Fruit fly (Drosophila melanogaster) whole organism, embryonic: ENCODE results near the gene dsf.

Experiments used
- Asciz ChIP-seq: fragments of 200-800 bp; sonication (Bioruptor generic); optimal IDR thresholded peaks from 2 replicates; lab custom pipeline; 2017; ENCODE audit warnings: missing biosample characterization, mild to moderate bottlenecking, missing genetic modification characterization, missing genetic modification reagents
- BtbVII ChIP-seq: fragments of 200-800 bp; sonication (Bioruptor generic); optimal IDR thresholded peaks from 3 replicates; lab custom pipeline; 2017; ENCODE audit warnings: missing biosample characterization, mild to moderate bottlenecking, missing genetic modification characterization
- CG10274 ChIP-seq: fragments of 200-800 bp; sonication (Bioruptor generic); optimal IDR thresholded peaks from 3 replicates; lab custom pipeline; 2017; ENCODE audit warnings: missing biosample characterization, mild to moderate bottlenecking, missing genetic modification characterization
- CG11560 ChIP-seq: fragments of 200-800 bp; sonication (Bioruptor generic); IDR thresholded peaks from 3 replicates; pipeline ENCODE4 v1.3.6; 2022; ENCODE audit warnings: missing biosample characterization, missing genetic modification characterization
- CG12236 ChIP-seq: fragments of 200-800 bp; sonication (Bioruptor generic); optimal IDR thresholded peaks from 2 replicates; lab custom pipeline; 2016; ENCODE audit warnings: missing biosample characterization, missing genetic modification characterization
- CG12391 ChIP-seq: fragments of 200-800 bp; sonication (Bioruptor generic); optimal IDR thresholded peaks from 3 replicates; lab custom pipeline; 2018; ENCODE audit warnings: missing biosample characterization, mild to moderate bottlenecking, missing genetic modification characterization, moderate library complexity
- CG13894 ChIP-seq: fragments of 200-800 bp; sonication (Bioruptor generic); optimal IDR thresholded peaks from 3 replicates; lab custom pipeline; 2018; ENCODE audit warnings: missing biosample characterization, mild to moderate bottlenecking, missing genetic modification characterization, moderate library complexity
- CG15601 ChIP-seq: fragments of 200-800 bp; sonication (Bioruptor generic); optimal IDR thresholded peaks from 3 replicates; lab custom pipeline; 2019; ENCODE audit warnings: missing biosample characterization, mild to moderate bottlenecking, missing genetic modification characterization, moderate library complexity
- CG16779 ChIP-seq: fragments of 200-800 bp; sonication (Bioruptor generic); IDR thresholded peaks from 2 replicates; pipeline ENCODE4 v1.3.6; 2022; ENCODE audit warnings: missing biosample characterization, missing genetic modification characterization
- CG18476 ChIP-seq: fragments of 200-800 bp; sonication (Bioruptor generic); optimal IDR thresholded peaks from 2 replicates; lab custom pipeline; 2016; ENCODE audit warnings: missing biosample characterization, mild to moderate bottlenecking, missing genetic modification characterization
- CG2116 ChIP-seq: fragments of 200-800 bp; sonication (Bioruptor generic); optimal IDR thresholded peaks from 3 replicates; lab custom pipeline; 2018; ENCODE audit warnings: missing biosample characterization, mild to moderate bottlenecking, missing genetic modification characterization
- CG30431 ChIP-seq: fragments of 200-800 bp; sonication (Bioruptor generic); optimal IDR thresholded peaks from 2 replicates; lab custom pipeline; 2017; ENCODE audit warnings: missing biosample characterization, missing genetic modification characterization
- CG32532 ChIP-seq: fragments of 200-800 bp; sonication (Bioruptor generic); IDR thresholded peaks from 2 replicates; pipeline ENCODE4 v1.3.6; 2022; ENCODE audit warnings: missing biosample characterization, missing genetic modification characterization
- CG3281 ChIP-seq: fragments of 200-800 bp; sonication (Bioruptor generic); optimal IDR thresholded peaks from 3 replicates; lab custom pipeline; 2017; ENCODE audit warnings: missing biosample characterization, mild to moderate bottlenecking, missing genetic modification characterization
- CG8944 ChIP-seq: fragments of 200-800 bp; sonication (Bioruptor generic); optimal IDR thresholded peaks from 3 replicates; lab custom pipeline; 2016; ENCODE audit warnings: missing biosample characterization, missing genetic modification characterization
- CG9797 ChIP-seq: fragments of 200-800 bp; sonication (Bioruptor generic); optimal IDR thresholded peaks from 3 replicates; lab custom pipeline; 2018; ENCODE audit warnings: missing biosample characterization, mild to moderate bottlenecking, missing genetic modification characterization
- CG9817 ChIP-seq: fragments of 200-800 bp; sonication (Bioruptor generic); optimal IDR thresholded peaks from 2 replicates; lab custom pipeline; 2018; ENCODE audit warnings: missing biosample characterization, mild to moderate bottlenecking, missing genetic modification characterization, moderate library complexity
- CG9876 ChIP-seq: fragments of 200-800 bp; sonication (Bioruptor generic); optimal IDR thresholded peaks from 2 replicates; lab custom pipeline; 2016; ENCODE audit warnings: missing biosample characterization, missing genetic modification characterization
- Chrac-16 ChIP-seq: fragments of 200-800 bp; sonication (Bioruptor generic); optimal IDR thresholded peaks from 3 replicates; lab custom pipeline; 2016; ENCODE audit warnings: missing biosample characterization, missing genetic modification characterization
- D ChIP-seq, 2 experiments: fragments of 200-800 bp in 1 of 2; fragments of >200 bp in 1 of 2; sonication (Bioruptor generic) in 1 of 2; optimal IDR thresholded peaks; 2 replicates in 1 of 2; 3 replicates in 1 of 2; lab custom pipeline; 2017; ENCODE audit warnings: mild to moderate bottlenecking in 1 of 2, missing biosample characterization in 1 of 2, missing genetic modification characterization in 1 of 2, missing genetic modification reagents in 1 of 2
- Ets65A ChIP-seq: fragments of 200-800 bp; sonication (Bioruptor generic); peaks from one replicate; lab custom pipeline; 2016; ENCODE audit warnings: missing biosample characterization, missing genetic modification characterization
- HLHmδ ChIP-seq: fragments of 200-800 bp; sonication (Bioruptor generic); optimal IDR thresholded peaks from 2 replicates; lab custom pipeline; 2018; ENCODE audit warnings: missing biosample characterization, mild to moderate bottlenecking, missing genetic modification characterization, moderate library complexity
- Hey ChIP-seq: fragments of 200-800 bp; sonication (Bioruptor generic); optimal IDR thresholded peaks from 3 replicates; lab custom pipeline; 2018; ENCODE audit warnings: missing biosample characterization, mild to moderate bottlenecking, missing genetic modification characterization
- Max ChIP-seq: fragments of 200-800 bp; sonication (Bioruptor generic); optimal IDR thresholded peaks from 2 replicates; lab custom pipeline; 2016; ENCODE audit warnings: missing biosample characterization, mild to moderate bottlenecking, missing genetic modification characterization
- Pdp1 ChIP-seq, 2 experiments: fragments of 200-800 bp; sonication (Bioruptor generic); optimal IDR thresholded peaks; 3 replicates each; lab custom pipeline; 2016; ENCODE audit warnings: missing biosample characterization in 2 of 2, missing genetic modification characterization in 2 of 2, mild to moderate bottlenecking in 1 of 2, moderate library complexity in 1 of 2
- Sox100B ChIP-seq: fragments of 200-800 bp; sonication (Bioruptor generic); optimal IDR thresholded peaks from 3 replicates; lab custom pipeline; 2018; ENCODE audit warnings: missing biosample characterization, mild to moderate bottlenecking, missing genetic modification characterization
- abd-A ChIP-seq: fragments of 200-800 bp; sonication (Bioruptor generic); optimal IDR thresholded peaks from 3 replicates; lab custom pipeline; 2019; ENCODE audit warnings: missing biosample characterization, mild to moderate bottlenecking, missing genetic modification characterization, moderate library complexity
- al ChIP-seq: fragments of 200-800 bp; sonication (Bioruptor generic); IDR thresholded peaks from 2 replicates; pipeline ENCODE4 v1.3.6; 2022; ENCODE audit warnings: missing biosample characterization, missing genetic modification characterization
- bab2 ChIP-seq: fragments of 200-800 bp; sonication (Bioruptor generic); optimal IDR thresholded peaks from 2 replicates; lab custom pipeline; 2016; ENCODE audit warnings: missing biosample characterization, missing genetic modification characterization
- br ChIP-seq: fragments of >200 bp; optimal IDR thresholded peaks from 2 replicates; lab custom pipeline; 2017
- chif ChIP-seq, 2 experiments: fragments of 200-800 bp; sonication (Bioruptor generic); optimal IDR thresholded peaks; 3 replicates each; lab custom pipeline; 2016; ENCODE audit warnings: missing biosample characterization in 2 of 2, missing genetic modification characterization in 2 of 2
- corto ChIP-seq: fragments of 200-800 bp; sonication (Bioruptor generic); optimal IDR thresholded peaks from 2 replicates; lab custom pipeline; 2016; ENCODE audit warnings: missing biosample characterization, mild to moderate bottlenecking, missing genetic modification characterization, moderate library complexity
- eve ChIP-seq, 2 experiments: fragments of >200 bp; optimal IDR thresholded peaks; 2 replicates each; lab custom pipeline; 2017; ENCODE audit warnings: missing biosample characterization in 2 of 2, missing genetic modification characterization in 2 of 2
- exex ChIP-seq: fragments of 200-800 bp; sonication (Bioruptor generic); optimal IDR thresholded peaks from 4 replicates; lab custom pipeline; 2018; ENCODE audit warnings: missing biosample characterization, mild to moderate bottlenecking, missing genetic modification characterization, moderate library complexity
- fd96Cb ChIP-seq: fragments of 200-800 bp; sonication (Bioruptor generic); optimal IDR thresholded peaks from 2 replicates; lab custom pipeline; 2018; ENCODE audit warnings: missing biosample characterization, mild to moderate bottlenecking, missing genetic modification characterization, moderate library complexity
- gcm2 ChIP-seq: fragments of 200-800 bp; sonication (Bioruptor generic); optimal IDR thresholded peaks from 2 replicates; lab custom pipeline; 2016; ENCODE audit warnings: missing biosample characterization, missing genetic modification characterization
- gro ChIP-seq: fragments of 200-800 bp; sonication (Bioruptor generic); optimal IDR thresholded peaks from 2 replicates; lab custom pipeline; 2016; ENCODE audit warnings: missing biosample characterization, missing genetic modification characterization
- her ChIP-seq: fragments of 200-800 bp; sonication (Bioruptor generic); optimal IDR thresholded peaks from 2 replicates; lab custom pipeline; 2016; ENCODE audit warnings: missing biosample characterization, missing genetic modification characterization
- kah ChIP-seq: fragments of 200-800 bp; sonication (Bioruptor generic); optimal IDR thresholded peaks from 2 replicates; lab custom pipeline; 2018; ENCODE audit warnings: missing biosample characterization, mild to moderate bottlenecking, missing genetic modification characterization
- lilli ChIP-seq: fragments of 200-800 bp; sonication (Bioruptor generic); optimal IDR thresholded peaks from 3 replicates; lab custom pipeline; 2016; ENCODE audit warnings: missing biosample characterization, missing genetic modification characterization
- lola ChIP-seq, 3 experiments: fragments of >200 bp in 2 of 3; fragments of 200-800 bp in 1 of 3; sonication (Bioruptor generic) in 1 of 3; optimal IDR thresholded peaks; 2 replicates each; lab custom pipeline; 2017 to 2019; ENCODE audit warnings: missing biosample characterization in 3 of 3, missing genetic modification characterization in 3 of 3, mild to moderate bottlenecking in 1 of 3, moderate library complexity in 1 of 3
- peb ChIP-seq: fragments of 200-800 bp; sonication (Bioruptor generic); IDR thresholded peaks from 2 replicates; pipeline ENCODE4 v1.3.6; 2022; ENCODE audit warnings: missing biosample characterization, missing genetic modification characterization
- scrt ChIP-seq: fragments of 200-800 bp; sonication (Bioruptor generic); optimal IDR thresholded peaks from 2 replicates; lab custom pipeline; 2018; ENCODE audit warnings: missing biosample characterization, mild to moderate bottlenecking, missing genetic modification characterization, moderate library complexity
- tap ChIP-seq: fragments of 200-800 bp; optimal IDR thresholded peaks from 3 replicates; lab custom pipeline; 2019; ENCODE audit warnings: missing biosample characterization, mild to moderate bottlenecking, missing genetic modification characterization, moderate library complexity
- tio ChIP-seq: fragments of 200-800 bp; sonication (Bioruptor generic); optimal IDR thresholded peaks from 2 replicates; lab custom pipeline; 2017; ENCODE audit warnings: missing biosample characterization, missing genetic modification characterization, inconsistent platforms
- vfl ChIP-seq: fragments of 200-800 bp; sonication (Bioruptor generic); optimal IDR thresholded peaks from 2 replicates; lab custom pipeline; 2016; ENCODE audit warnings: missing biosample characterization, missing genetic modification characterization
- wor ChIP-seq: fragments of 200-800 bp; sonication (Bioruptor generic); IDR thresholded peaks from 2 replicates; pipeline ENCODE4 v1.3.6; 2022; ENCODE audit warnings: missing biosample characterization, missing genetic modification characterization
- yki ChIP-seq: fragments of >200 bp; optimal IDR thresholded peaks from 3 replicates; lab custom pipeline; 2018
- zfh1 ChIP-seq: fragments of 200-800 bp; sonication (Bioruptor generic); IDR thresholded peaks from 3 replicates; pipeline ENCODE4 v1.3.6; 2022; ENCODE audit warnings: missing biosample characterization, missing genetic modification characterization
- zfh2 ChIP-seq: fragments of 200-800 bp; sonication (Bioruptor generic); optimal IDR thresholded peaks from 2 replicates; lab custom pipeline; 2016; ENCODE audit warnings: missing biosample characterization, missing genetic modification characterization

dsf gene

dm6 chr2L:5879363-5879934, 46.3 kb upstream of the dsf start, which contains the start of gene rau (continued):
- TF ChIP-seq CG30431 (GFP tag; lab: Kevin White, UChicago), result peak; percentile 43
- TF ChIP-seq gcm2 (GFP tag; lab: Kevin White, UChicago), result peak; percentile 23
- TF ChIP-seq wor (GFP tag; lab: Robert Waterston, UW), result no peak
- peak; percentile 82 for TF ChIP-seq HLHmδ (GFP tag; lab: Kevin White, UChicago)
- TF ChIP-seq tap (tag; lab: Kevin White, UChicago), result peak; percentile 60
- peak; percentile 14 for TF ChIP-seq gro
- peak; percentile 73 for TF ChIP-seq CG13894
- no peak for TF ChIP-seq bab2 (GFP tag; lab: Kevin White, UChicago)
- peak; percentile 26 for TF ChIP-seq zfh2 (GFP tag; lab: Kevin White, UChicago)
- peak; percentile 20 for TF ChIP-seq CG8944 (GFP tag; lab: Kevin White, UChicago)
- peak; percentile 58 for TF ChIP-seq yki (lab: Kevin White, UChicago)
- TF ChIP-seq lola (GFP tag; optimal IDR thresholded peaks at IDR 0.05; lab: Kevin White, UChicago), result peak in 1 of 3 experiments; percentile 68
- peak; percentile 76 for TF ChIP-seq CG32532 (GFP tag; lab: Robert Waterston, UW)
- TF ChIP-seq D (optimal IDR thresholded peaks at IDR 0.05; lab: Kevin White, UChicago), result no peak
- TF ChIP-seq D (GFP tag; optimal IDR thresholded peaks at IDR 0.05; lab: Kevin White, UChicago), result peak; percentile 67
- TF ChIP-seq al, result peak; percentile 58
- TF ChIP-seq CG9817, result peak; percentile 65
- no peak for TF ChIP-seq br
- TF ChIP-seq zfh1, result peak; percentile 73; the same call in 2 of the 3 replicates
- peak; percentile 76 for TF ChIP-seq CG3281
- peak; percentile 55 for TF ChIP-seq Max (GFP tag; lab: Kevin White, UChicago)
- TF ChIP-seq CG12391 (tag; lab: Kevin White, UChicago), result peak; percentile 85
- no peak for TF ChIP-seq corto (GFP tag; lab: Kevin White, UChicago)
- peak; percentile 58 for TF ChIP-seq scrt (GFP tag; lab: Kevin White, UChicago)
- peak; percentile 69 for TF ChIP-seq CG15601 (tag; lab: Kevin White, UChicago)
- TF ChIP-seq kah (GFP tag; lab: Kevin White, UChicago), result peak; percentile 51
- peak; percentile 23 for TF ChIP-seq vfl (GFP tag; lab: Kevin White, UChicago)
- TF ChIP-seq Chrac-16 (GFP tag; lab: Kevin White, UChicago), result peak; percentile 79
- TF ChIP-seq Asciz (GFP tag; lab: Kevin White, UChicago), result peak; percentile 44
- 0 out of 2 replicates have a peak, but pooled peaks have one; percentile 32 for TF ChIP-seq peb (GFP tag; lab: Robert Waterston, UW)
- TF ChIP-seq her (GFP tag; lab: Kevin White, UChicago), result peak; percentile 27
- TF ChIP-seq Pdp1 (GFP tag; optimal IDR thresholded peaks at IDR 0.05; lab: Kevin White, UChicago), result peak; percentile 30 to 39
- TF ChIP-seq tio (GFP tag; lab: Kevin White, UChicago), result peak; percentile 66
- TF ChIP-seq Ets65A (GFP tag; lab: Kevin White, UChicago), result peak; percentile 77
- TF ChIP-seq lilli, result peak; percentile 74
- peak; percentile 74 for TF ChIP-seq fd96Cb (tag; lab: Kevin White, UChicago)
- TF ChIP-seq eve (GFP tag; optimal IDR thresholded peaks at IDR 0.05; lab: Kevin White, UChicago), result peak in 1 of 2 experiments; percentile 75
- TF ChIP-seq exex (tag; lab: Kevin White, UChicago), result peak; percentile 33
- TF ChIP-seq CG11560 (tag; lab: Robert Waterston, UW), result no peak
- TF ChIP-seq CG9876 (GFP tag; lab: Kevin White, UChicago), result no peak
- peak; percentile 15 for TF ChIP-seq CG9797 (GFP tag; lab: Kevin White, UChicago)
- TF ChIP-seq CG18476 (GFP tag; lab: Kevin White, UChicago), result peak; percentile 57
- TF ChIP-seq abd-A, result peak; percentile 92
- no peak for TF ChIP-seq CG16779 (GFP tag; lab: Robert Waterston, UW)
- peak; percentile 55 for TF ChIP-seq BtbVII
- TF ChIP-seq Sox100B (GFP tag; lab: Kevin White, UChicago), result peak; percentile 80
- TF ChIP-seq Hey (tag; lab: Kevin White, UChicago), result no peak
- TF ChIP-seq CG10274 (GFP tag; lab: Kevin White, UChicago), result no peak
- peak; percentile 47 for TF ChIP-seq CG12236 (GFP tag; lab: Kevin White, UChicago)
- TF ChIP-seq CG2116 (GFP tag; lab: Kevin White, UChicago), result peak; percentile 53
- TF ChIP-seq chif (GFP tag; optimal IDR thresholded peaks at IDR 0.05; lab: Kevin White, UChicago), result peak; percentile 30 to 71
